Worm (Caenorhabditis elegans): ENCODE data around the gene F59C12.3.

- TF ChIP-seq nhr-77 (tag; optimal IDR thresholded peaks at IDR 0.05) (no peak), snpc-4 (tag; optimal IDR thresholded peaks at IDR 0.05) (no peak), fos-1 (tag; optimal IDR thresholded peaks at IDR 0.05) (no peak), ceh-82 (tag; optimal IDR thresholded peaks at IDR 0.05) (no peak), pqm-1 (tag; optimal IDR thresholded peaks at IDR 0.05) (no peak), nhr-11 (tag; optimal IDR thresholded peaks at IDR 0.05) (no peak)
Measured at ce11 chrX:16555726-16556125, 53.6 kb downstream of the F59C12.3 start.
